Fruit fly (Drosophila melanogaster) whole organism, prepupa: Measurements from ENCODE around the gene Nak.
A peak's percentile ranks its signal among the peaks of the same experiment; 100 is the strongest.

Source experiments
- Blimp-1 ChIP-seq: fragments of 200-800 bp; sonication (Bioruptor generic); optimal IDR thresholded peaks from 3 replicates; lab custom pipeline; 2017; ENCODE audit warnings: missing biosample characterization, missing genetic modification characterization, mild to moderate bottlenecking, moderate library complexity, missing genetic modification reagents
- CG10631 ChIP-seq: fragments of 200-800 bp; sonication (Bioruptor generic); optimal IDR thresholded peaks from 2 replicates; lab custom pipeline; 2016; ENCODE audit warnings: missing biosample characterization, missing genetic modification characterization
- CG10669 ChIP-seq: fragments of 200-800 bp; sonication (Bioruptor generic); optimal IDR thresholded peaks from 3 replicates; lab custom pipeline; 2018; ENCODE audit warnings: missing biosample characterization, mild to moderate bottlenecking, missing genetic modification characterization, moderate library complexity
- CG11294 ChIP-seq: fragments of 200-800 bp; sonication (Bioruptor generic); IDR thresholded peaks from 2 replicates; pipeline ENCODE4 v1.3.6; 2022; ENCODE audit warnings: missing biosample characterization, missing genetic modification characterization
- CG11762 ChIP-seq: fragments of 200-800 bp; sonication (Bioruptor generic); optimal IDR thresholded peaks from 3 replicates; lab custom pipeline; 2016; ENCODE audit warnings: missing biosample characterization, missing genetic modification characterization; ENCODE audit not compliant: insufficient read depth
- CG15336 ChIP-seq: fragments of 200-800 bp; sonication (Bioruptor generic); IDR thresholded peaks from 2 replicates; pipeline ENCODE4 v1.3.6; 2022; ENCODE audit warnings: missing biosample characterization, missing genetic modification characterization
- CG1621 ChIP-seq: fragments of 200-800 bp; sonication (Bioruptor generic); optimal IDR thresholded peaks from 3 replicates; lab custom pipeline; 2018; ENCODE audit warnings: missing biosample characterization, mild to moderate bottlenecking, missing genetic modification characterization
- CG3032 ChIP-seq: fragments of 200-800 bp; optimal IDR thresholded peaks from 2 replicates; lab custom pipeline; 2019; ENCODE audit warnings: missing biosample characterization, mild to moderate bottlenecking, missing genetic modification characterization, moderate library complexity
- CG31627 ChIP-seq: fragments of 200-800 bp; sonication (Bioruptor generic); optimal IDR thresholded peaks from 3 replicates; lab custom pipeline; 2016; ENCODE audit warnings: missing biosample characterization, missing genetic modification characterization
- CG32006 ChIP-seq: fragments of 200-800 bp; sonication (Bioruptor generic); optimal IDR thresholded peaks from 3 replicates; lab custom pipeline; 2017; ENCODE audit warnings: missing biosample characterization, mild to moderate bottlenecking, missing genetic modification characterization
- CG3919 ChIP-seq: fragments of 200-800 bp; sonication (Bioruptor generic); optimal IDR thresholded peaks from 3 replicates; lab custom pipeline; 2016; ENCODE audit warnings: missing biosample characterization, missing genetic modification characterization
- CG4318 ChIP-seq: fragments of 200-800 bp; sonication (Bioruptor generic); optimal IDR thresholded peaks from 3 replicates; lab custom pipeline; 2017; ENCODE audit warnings: missing biosample characterization, mild to moderate bottlenecking, missing genetic modification characterization
- CG6163 ChIP-seq: fragments of 200-800 bp; sonication (Bioruptor generic); IDR thresholded peaks from 3 replicates; pipeline ENCODE4 v1.3.6; 2022; ENCODE audit warnings: missing biosample characterization, missing genetic modification characterization
- CG6276 ChIP-seq: fragments of 200-800 bp; sonication (Bioruptor generic); optimal IDR thresholded peaks from 2 replicates; lab custom pipeline; 2017; ENCODE audit warnings: missing biosample characterization, mild to moderate bottlenecking, missing genetic modification characterization
- CG6808 ChIP-seq: fragments of 200-800 bp; sonication (Bioruptor generic); optimal IDR thresholded peaks from 3 replicates; lab custom pipeline; 2017; ENCODE audit warnings: missing biosample characterization, missing genetic modification characterization, mild to moderate bottlenecking, moderate library complexity, missing genetic modification reagents
- CG6854 ChIP-seq: fragments of 200-800 bp; sonication (Bioruptor generic); optimal IDR thresholded peaks from 2 replicates; lab custom pipeline; 2017; ENCODE audit warnings: missing biosample characterization, mild to moderate bottlenecking, missing genetic modification characterization
- CG7368 ChIP-seq: fragments of 200-800 bp; sonication (Bioruptor generic); optimal IDR thresholded peaks from 3 replicates; lab custom pipeline; 2016; ENCODE audit warnings: missing biosample characterization, missing genetic modification characterization
- CG8119 ChIP-seq: fragments of 200-800 bp; sonication (Bioruptor generic); IDR thresholded peaks from 3 replicates; pipeline ENCODE4 v1.3.6; 2022; ENCODE audit warnings: missing biosample characterization, missing genetic modification characterization
- CG8319 ChIP-seq: fragments of 200-800 bp; sonication (Bioruptor generic); optimal IDR thresholded peaks from 3 replicates; lab custom pipeline; 2016; ENCODE audit warnings: missing biosample characterization, missing genetic modification characterization
- CG8632 ChIP-seq: fragments of 200-800 bp; sonication (Bioruptor generic); optimal IDR thresholded peaks from 3 replicates; lab custom pipeline; 2016; ENCODE audit warnings: missing biosample characterization, missing genetic modification characterization
- CG9139 ChIP-seq: fragments of 200-800 bp; sonication (Bioruptor generic); optimal IDR thresholded peaks from 3 replicates; lab custom pipeline; 2017; ENCODE audit warnings: missing biosample characterization, mild to moderate bottlenecking, missing genetic modification characterization
- Eip75B ChIP-seq: fragments of 200-800 bp; sonication (Bioruptor generic); optimal IDR thresholded peaks from 3 replicates; lab custom pipeline; 2016; ENCODE audit warnings: missing biosample characterization, missing genetic modification characterization
- Eip78C ChIP-seq: fragments of 200-800 bp; sonication (Bioruptor generic); peaks from one replicate; lab custom pipeline; 2016; ENCODE audit warnings: missing biosample characterization, missing genetic modification characterization
- Ets21C ChIP-seq: fragments of 200-800 bp; sonication (Bioruptor generic); optimal IDR thresholded peaks from 3 replicates; lab custom pipeline; 2016; ENCODE audit warnings: missing biosample characterization, missing genetic modification characterization
- Ets96B ChIP-seq: fragments of 200-800 bp; optimal IDR thresholded peaks from 2 replicates; lab custom pipeline; 2019; ENCODE audit warnings: missing biosample characterization, mild to moderate bottlenecking, missing genetic modification characterization, moderate library complexity
- Gug ChIP-seq: fragments of 200-800 bp; sonication (Bioruptor generic); IDR thresholded peaks from 2 replicates; pipeline ENCODE4 v1.3.6; 2022; ENCODE audit warnings: missing biosample characterization, missing genetic modification characterization
- Hr38 ChIP-seq: sonication (Bioruptor generic); optimal IDR thresholded peaks from 2 replicates; lab custom pipeline; 2016; ENCODE audit warnings: missing biosample characterization, missing genetic modification characterization
- Hr39 ChIP-seq: fragments of 200-800 bp; sonication (Bioruptor generic); optimal IDR thresholded peaks from 2 replicates; lab custom pipeline; 2016; ENCODE audit warnings: missing biosample characterization, missing genetic modification characterization
- Lpt ChIP-seq: fragments of 200-800 bp; sonication (Bioruptor generic); optimal IDR thresholded peaks from 3 replicates; lab custom pipeline; 2016; ENCODE audit warnings: missing biosample characterization, missing genetic modification characterization
- Met ChIP-seq: fragments of 200-800 bp; sonication (Bioruptor generic); optimal IDR thresholded peaks from 3 replicates; lab custom pipeline; 2016; ENCODE audit warnings: missing biosample characterization, missing genetic modification characterization
- OdsH ChIP-seq: fragments of 200-800 bp; sonication (Bioruptor generic); optimal IDR thresholded peaks from 3 replicates; lab custom pipeline; 2016; ENCODE audit warnings: missing biosample characterization, missing genetic modification characterization
- Smox ChIP-seq: fragments of 200-800 bp; sonication (Bioruptor generic); optimal IDR thresholded peaks from 3 replicates; lab custom pipeline; 2016; ENCODE audit warnings: missing biosample characterization, missing genetic modification characterization
- Sox102F ChIP-seq: fragments of 200-800 bp; sonication (Bioruptor generic); optimal IDR thresholded peaks from 2 replicates; lab custom pipeline; 2016; ENCODE audit warnings: missing biosample characterization, mild to moderate bottlenecking, missing genetic modification characterization
- Sox14 ChIP-seq: fragments of 200-800 bp; sonication (Bioruptor generic); optimal IDR thresholded peaks from 3 replicates; lab custom pipeline; 2016; ENCODE audit warnings: missing biosample characterization, missing genetic modification characterization
- Sox15 ChIP-seq: fragments of 200-800 bp; sonication (Bioruptor generic); optimal IDR thresholded peaks from 3 replicates; lab custom pipeline; 2016; ENCODE audit warnings: missing biosample characterization, missing genetic modification characterization
- achi ChIP-seq: fragments of 200-800 bp; sonication (Bioruptor generic); optimal IDR thresholded peaks from 3 replicates; lab custom pipeline; 2016; ENCODE audit warnings: missing biosample characterization, missing genetic modification characterization
- acj6 ChIP-seq: fragments of 200-800 bp; sonication (Bioruptor generic); optimal IDR thresholded peaks from 3 replicates; lab custom pipeline; 2016; ENCODE audit warnings: missing biosample characterization, missing genetic modification characterization
- cyc ChIP-seq: fragments of 200-800 bp; sonication (Bioruptor generic); optimal IDR thresholded peaks from 3 replicates; lab custom pipeline; 2016; ENCODE audit warnings: missing biosample characterization, missing genetic modification characterization
- dac ChIP-seq: fragments of 200-800 bp; sonication (Bioruptor generic); optimal IDR thresholded peaks from 2 replicates; lab custom pipeline; 2017; ENCODE audit warnings: missing biosample characterization, mild to moderate bottlenecking, missing genetic modification characterization
- dsx ChIP-seq: fragments of 200-800 bp; optimal IDR thresholded peaks from 3 replicates; lab custom pipeline; 2019; ENCODE audit warnings: missing biosample characterization, mild to moderate bottlenecking, missing genetic modification characterization, moderate library complexity; ENCODE audit not compliant: poor library complexity, severe bottlenecking
- fd85E ChIP-seq: fragments of 200-800 bp; sonication (Bioruptor generic); optimal IDR thresholded peaks from 3 replicates; lab custom pipeline; 2016; ENCODE audit warnings: missing biosample characterization, missing genetic modification characterization
- fkh ChIP-seq: fragments of 200-800 bp; sonication (Bioruptor generic); optimal IDR thresholded peaks from 3 replicates; lab custom pipeline; 2017; ENCODE audit warnings: missing biosample characterization, mild to moderate bottlenecking, missing genetic modification characterization, moderate library complexity
- lz ChIP-seq: fragments of 200-800 bp; sonication (Bioruptor generic); optimal IDR thresholded peaks from 3 replicates; lab custom pipeline; 2016; ENCODE audit warnings: missing biosample characterization, missing genetic modification characterization
- net ChIP-seq: fragments of 200-800 bp; sonication (Bioruptor generic); optimal IDR thresholded peaks from 3 replicates; lab custom pipeline; 2016; ENCODE audit warnings: missing biosample characterization, missing genetic modification characterization
- salr ChIP-seq, 2 experiments: fragments of 200-800 bp; sonication (Bioruptor generic); optimal IDR thresholded peaks; 3 replicates each; lab custom pipeline; 2016 to 2018; ENCODE audit warnings: missing biosample characterization in 2 of 2, missing genetic modification characterization in 2 of 2, mild to moderate bottlenecking in 1 of 2
- spab ChIP-seq: fragments of 200-800 bp; sonication (Bioruptor generic); optimal IDR thresholded peaks from 2 replicates; lab custom pipeline; 2017; ENCODE audit warnings: missing biosample characterization, mild to moderate bottlenecking, missing genetic modification characterization, missing genetic modification reagents
- svp ChIP-seq: fragments of 200-800 bp; sonication (Bioruptor generic); peaks from one replicate; lab custom pipeline; 2016; ENCODE audit warnings: missing biosample characterization, missing genetic modification characterization
- topi ChIP-seq: fragments of 200-800 bp; sonication (Bioruptor generic); optimal IDR thresholded peaks from 3 replicates; lab custom pipeline; 2016; ENCODE audit warnings: missing biosample characterization, missing genetic modification characterization

Nak gene

DNA sequence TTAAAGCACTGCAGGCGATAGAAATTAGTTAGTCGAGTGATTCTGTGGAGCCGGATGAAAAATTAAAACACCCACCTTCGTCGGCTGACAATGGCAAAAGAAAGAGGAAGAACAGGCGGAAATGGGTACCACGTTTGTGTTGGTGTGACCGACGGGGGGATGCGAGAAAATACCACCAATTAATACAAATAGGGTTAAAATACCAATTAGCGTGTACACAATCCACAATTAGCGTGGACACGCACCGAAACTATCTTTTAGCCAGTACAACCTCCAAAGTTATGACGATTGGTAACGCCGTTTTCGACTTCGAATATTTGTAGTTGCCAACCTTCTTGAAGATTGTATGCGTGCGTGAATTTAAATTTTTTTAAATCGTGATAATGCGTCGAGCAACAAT lies 40.6 kb upstream of the Nak start, which contains the start of gene RpL30 (continued):
- TF ChIP-seq Met (GFP tag; lab: Kevin White, UChicago) (peak; percentile 85), Gug (GFP tag; lab: Robert Waterston, UW) (no peak), CG1621 (tag; lab: Kevin White, UChicago) (peak; percentile 78), net (GFP tag; lab: Kevin White, UChicago) (peak; percentile 90), CG6163 (GFP tag; lab: Robert Waterston, UW) (peak; percentile 91), salr (GFP tag; optimal IDR thresholded peaks at IDR 0.05; lab: Kevin White, UChicago) (peak in 1 of 2 experiments; percentile 84), Ets96B (peak; percentile 60), CG7368 (GFP tag; lab: Kevin White, UChicago) (peak; percentile 69), OdsH (GFP tag; lab: Kevin White, UChicago) (peak; percentile 62), Eip78C (GFP tag; lab: Kevin White, UChicago) (peak; percentile 93), CG15336 (GFP tag; lab: Robert Waterston, UW) (peak; percentile 70), Sox102F (peak; percentile 86), Sox15 (GFP tag; lab: Kevin White, UChicago) (peak; percentile 36), CG4318 (GFP tag; lab: Kevin White, UChicago) (no peak)

dm6 chr2L:19002959-19003371 lies 34.4 kb upstream of the Nak start, which contains the start of gene CG31793:
TSS of gene CG31793 (plus strand) at chr2L:19003367.
- TF ChIP-seq CG8632 (GFP tag; lab: Kevin White, UChicago) (peak; percentile 42), cyc (GFP tag; lab: Kevin White, UChicago) (no peak), CG3032 (peak; percentile 54), CG3919 (peak; percentile 63), salr (GFP tag; optimal IDR thresholded peaks at IDR 0.05; lab: Kevin White, UChicago) (no peak), dsx (GFP tag; lab: Kevin White, UChicago) (peak; percentile 63), Sox14 (no peak), CG1621 (tag; lab: Kevin White, UChicago) (no peak), CG4318 (GFP tag; lab: Kevin White, UChicago) (no peak), svp (GFP tag; lab: Kevin White, UChicago) (no peak), acj6 (GFP tag; lab: Kevin White, UChicago) (peak; percentile 43), lz (GFP tag; lab: Kevin White, UChicago) (peak; percentile 26), Smox (GFP tag; lab: Kevin White, UChicago) (no peak), fkh (GFP tag; lab: Kevin White, UChicago) (peak; percentile 76), Eip75B (GFP tag; lab: Kevin White, UChicago) (no peak), CG6163 (GFP tag; lab: Robert Waterston, UW) (no peak; the same call in 1 of the 3 replicates), CG10631 (GFP tag; lab: Kevin White, UChicago) (peak; percentile 49), achi (peak; percentile 68), topi (GFP tag; lab: Kevin White, UChicago) (peak; percentile 34), CG31627 (GFP tag; lab: Kevin White, UChicago) (no peak), spab (GFP tag; lab: Kevin White, UChicago) (peak; percentile 24), CG11294 (no peak; the same call in 1 of the 2 replicates), Gug (GFP tag; lab: Robert Waterston, UW) (peak; percentile 52; the same call in 1 of the 2 replicates), net (GFP tag; lab: Kevin White, UChicago) (peak; percentile 63), CG6808 (GFP tag; lab: Kevin White, UChicago) (peak; percentile 40), CG10669 (GFP tag; lab: Kevin White, UChicago) (peak; percentile 35), CG8319 (GFP tag; lab: Kevin White, UChicago) (no peak), Ets21C (GFP tag; lab: Kevin White, UChicago) (no peak), OdsH (GFP tag; lab: Kevin White, UChicago) (peak; percentile 61), CG15336 (GFP tag; lab: Robert Waterston, UW) (peak; percentile 82), Blimp-1 (no peak), CG9139 (GFP tag; lab: Kevin White, UChicago) (peak; percentile 45), CG11762 (GFP tag; lab: Kevin White, UChicago) (peak; percentile 44), Lpt (GFP tag; lab: Kevin White, UChicago) (peak; percentile 28), Met (GFP tag; lab: Kevin White, UChicago) (peak; percentile 45), CG6854 (GFP tag; lab: Kevin White, UChicago) (no peak), fd85E (GFP tag; lab: Kevin White, UChicago) (no peak), Hr38 (GFP tag; lab: Kevin White, UChicago) (no peak), Sox102F (no peak), Eip78C (GFP tag; lab: Kevin White, UChicago) (peak; percentile 88), Hr39 (no peak), CG8119 (peak; percentile 80), CG6276 (GFP tag; lab: Kevin White, UChicago) (peak; percentile 76), Sox15 (GFP tag; lab: Kevin White, UChicago) (no peak), dac (GFP tag; lab: Kevin White, UChicago) (no peak), CG32006 (GFP tag; lab: Kevin White, UChicago) (peak; percentile 53)
